Worm (Caenorhabditis elegans) whole organism, L4 larva: ENCODE results near the gene wht-7.

Source experiments
- F49E8.2 ChIP-seq: sonication (generic microtip); optimal IDR thresholded peaks from 2 replicates; lab custom pipeline; 2016; ENCODE audit warnings: missing compliant biosample characterization, mild to moderate bottlenecking, missing genetic modification characterization, borderline replicate concordance
- Y5F2A.4 ChIP-seq: fragments of 200-800 bp; sonication (Bioruptor generic); optimal IDR thresholded peaks from 2 replicates; lab custom pipeline; 2018; ENCODE audit warnings: mild to moderate bottlenecking, missing genetic modification characterization, missing compliant biosample characterization
- ZK546.5 ChIP-seq, 2 experiments: sonication (generic microtip); optimal IDR thresholded peaks; 2 replicates each; lab custom pipeline; 2017; ENCODE audit warnings: missing biosample characterization in 2 of 2, missing genetic modification characterization in 2 of 2
- aha-1 ChIP-seq: fragments of 150-350 bp; peaks from one replicate; lab custom pipeline; 2014; ENCODE audit warnings: missing biosample characterization, missing genetic modification characterization
- ama-1 ChIP-seq: fragments of 150-350 bp; optimal IDR thresholded peaks from 2 replicates; lab custom pipeline; 2014; ENCODE audit warnings: inconsistent platforms, mixed read lengths
- ceh-20 ChIP-seq: fragments of 200-800 bp; sonication (Bioruptor generic); IDR thresholded peaks from 2 replicates; pipeline ENCODE4 v1.3.6; 2022; ENCODE audit warnings: missing genetic modification reagents, missing genetic modification characterization, missing compliant biosample characterization
- ceh-32 ChIP-seq: sonication (generic microtip); optimal IDR thresholded peaks from 2 replicates; lab custom pipeline; 2016; ENCODE audit warnings: mild to moderate bottlenecking, missing genetic modification characterization, missing compliant biosample characterization; ENCODE audit not compliant: poor library complexity
- cey-2 ChIP-seq: sonication (generic microtip); optimal IDR thresholded peaks from 3 replicates; lab custom pipeline; 2017; ENCODE audit warnings: missing genetic modification characterization, mild to moderate bottlenecking, missing compliant biosample characterization, antibody characterized with exemption, borderline replicate concordance; ENCODE audit not compliant: insufficient read depth
- ctbp-1 ChIP-seq: fragments of 200-800 bp; sonication (Bioruptor generic); IDR thresholded peaks from 2 replicates; pipeline ENCODE4 v1.3.6; 2022; ENCODE audit warnings: missing genetic modification reagents, missing genetic modification characterization, missing compliant biosample characterization
- daf-16 ChIP-seq, 3 experiments: sonication (generic microtip); optimal IDR thresholded peaks; 2 replicates each; lab custom pipeline; 2016 to 2017; ENCODE audit warnings: missing genetic modification characterization in 3 of 3, missing genetic modification reagents in 3 of 3, mild to moderate bottlenecking in 2 of 3, missing compliant biosample characterization in 2 of 3, missing biosample characterization in 1 of 3, moderate library complexity in 1 of 3
- daf-8 ChIP-seq: fragments of 200-800 bp; sonication (Bioruptor generic); IDR thresholded peaks from 2 replicates; pipeline ENCODE4 v1.3.6; 2022; ENCODE audit warnings: missing genetic modification characterization, missing compliant biosample characterization
- dmd-6 ChIP-seq: fragments of 200-800 bp; sonication (Bioruptor generic); IDR thresholded peaks from 2 replicates; pipeline ENCODE4 v1.3.6; 2022; ENCODE audit warnings: missing genetic modification reagents, missing genetic modification characterization, missing compliant biosample characterization
- dve-1 ChIP-seq: sonication (generic microtip); optimal IDR thresholded peaks from 2 replicates; lab custom pipeline; 2017; ENCODE audit warnings: antibody characterized with exemption, mild to moderate bottlenecking, missing genetic modification characterization, missing compliant biosample characterization; ENCODE audit not compliant: insufficient read depth
- fkh-10 ChIP-seq: fragments of 150-350 bp; optimal IDR thresholded peaks from 2 replicates; lab custom pipeline; 2014; ENCODE audit warnings: missing biosample characterization, missing genetic modification reagents, missing genetic modification characterization
- hlh-11 ChIP-seq: fragments of 200-800 bp; sonication (Bioruptor generic); optimal IDR thresholded peaks from 2 replicates; lab custom pipeline; 2018; ENCODE audit warnings: mild to moderate bottlenecking, missing genetic modification characterization, missing compliant biosample characterization
- hlh-30 ChIP-seq: sonication (generic microtip); optimal IDR thresholded peaks from 2 replicates; lab custom pipeline; 2017; ENCODE audit warnings: antibody characterized with exemption, mild to moderate bottlenecking, missing genetic modification characterization, missing compliant biosample characterization; ENCODE audit not compliant: insufficient read depth
- hmg-1.1 ChIP-seq: fragments of 200-800 bp; sonication (Bioruptor generic); IDR thresholded peaks from 2 replicates; pipeline ENCODE4 v1.3.6; 2022; ENCODE audit warnings: missing genetic modification reagents, missing genetic modification characterization, missing compliant biosample characterization
- lin-1 ChIP-seq: fragments of 200-800 bp; sonication (Bioruptor generic); IDR thresholded peaks from 2 replicates; pipeline ENCODE4 v1.3.6; 2022; ENCODE audit warnings: missing genetic modification reagents, missing genetic modification characterization, missing compliant biosample characterization
- lin-13 ChIP-seq: fragments of 150-350 bp; optimal IDR thresholded peaks from 2 replicates; lab custom pipeline; 2014; ENCODE audit warnings: missing biosample characterization, missing genetic modification reagents, missing genetic modification characterization
- lsy-2 ChIP-seq, 2 experiments: fragments of 150-350 bp in 1 of 2; sonication (generic microtip) in 1 of 2; optimal IDR thresholded peaks; 2 replicates each; lab custom pipeline; 2014 to 2017; ENCODE audit warnings: missing biosample characterization in 2 of 2, missing genetic modification characterization in 2 of 2
- mdl-1 ChIP-seq, 2 experiments: fragments of 150-350 bp in 1 of 2; sonication (generic microtip) in 1 of 2; optimal IDR thresholded peaks; 2 replicates each; lab custom pipeline; 2014 to 2017; ENCODE audit warnings: missing biosample characterization in 2 of 2, missing genetic modification characterization in 2 of 2
- mxl-2 ChIP-seq: fragments of 200-800 bp; sonication (Bioruptor generic); conservative IDR thresholded peaks from 2 replicates; pipeline ENCODE4 v1.3.6; 2022; ENCODE audit warnings: missing genetic modification reagents, missing genetic modification characterization, missing compliant biosample characterization
- mxl-3 ChIP-seq: fragments of 200-800 bp; sonication (Bioruptor generic); optimal IDR thresholded peaks from 2 replicates; lab custom pipeline; 2018; ENCODE audit warnings: mild to moderate bottlenecking, missing genetic modification characterization, missing compliant biosample characterization
- nhr-11 ChIP-seq: fragments of 150-350 bp; optimal IDR thresholded peaks from 2 replicates; lab custom pipeline; 2014; ENCODE audit warnings: missing biosample characterization, missing genetic modification characterization
- nhr-237 ChIP-seq: sonication (generic microtip); optimal IDR thresholded peaks from 2 replicates; lab custom pipeline; 2017; ENCODE audit warnings: missing biosample characterization, missing genetic modification characterization
- nhr-28 ChIP-seq: fragments of 150-350 bp; optimal IDR thresholded peaks from 2 replicates; lab custom pipeline; 2014; ENCODE audit warnings: missing biosample characterization, missing genetic modification characterization
- nhr-42 ChIP-seq: fragments of 200-800 bp; sonication (Bioruptor generic); IDR thresholded peaks from 2 replicates; pipeline ENCODE4 v1.3.6; 2022; ENCODE audit warnings: missing genetic modification characterization, missing compliant biosample characterization
- nhr-48 ChIP-seq: sonication (generic microtip); optimal IDR thresholded peaks from 2 replicates; lab custom pipeline; 2016; ENCODE audit warnings: mild to moderate bottlenecking, missing genetic modification characterization, missing compliant biosample characterization
- nhr-6 ChIP-seq: fragments of 150-350 bp; optimal IDR thresholded peaks from 2 replicates; lab custom pipeline; 2014; ENCODE audit warnings: missing biosample characterization, missing genetic modification characterization
- nhr-76 ChIP-seq: fragments of 150-350 bp; optimal IDR thresholded peaks from 2 replicates; lab custom pipeline; 2014; ENCODE audit warnings: missing biosample characterization, missing genetic modification characterization
- pha-4 ChIP-seq, 2 experiments: fragments of 150-350 bp in 1 of 2; fragments of 200-800 bp in 1 of 2; sonication (Bioruptor generic) in 1 of 2; IDR thresholded peaks in 1 of 2; optimal IDR thresholded peaks in 1 of 2; 2 replicates each; pipeline versions ENCODE4 v1.3.6 to Lab custom; 2014 to 2022; ENCODE audit warnings: missing genetic modification characterization in 2 of 2, missing genetic modification reagents in 2 of 2, missing biosample characterization in 1 of 2, missing compliant biosample characterization in 1 of 2
- php-3 ChIP-seq: fragments of 200-800 bp; sonication (Bioruptor generic); IDR thresholded peaks from 2 replicates; pipeline ENCODE4 v1.3.6; 2022; ENCODE audit warnings: missing genetic modification reagents, missing genetic modification characterization, missing compliant biosample characterization
- unc-39 ChIP-seq: sonication (generic microtip); optimal IDR thresholded peaks from 2 replicates; lab custom pipeline; 2017; ENCODE audit warnings: missing biosample characterization, missing genetic modification characterization
- unc-62 ChIP-seq, 3 experiments: fragments of 150-350 bp in 1 of 3; sonication (generic microtip); optimal IDR thresholded peaks in 2 of 3; peaks in 1 of 3; 1 replicate in 1 of 3; 2 replicates in 2 of 3; lab custom pipeline; 2014 to 2017; ENCODE audit warnings: missing biosample characterization in 3 of 3, missing genetic modification characterization in 3 of 3, missing genetic modification reagents in 3 of 3, missing genotype in 1 of 3
- zfp-3 ChIP-seq: fragments of 200-800 bp; sonication (Bioruptor generic); conservative IDR thresholded peaks from 2 replicates; pipeline ENCODE4 v1.3.6; 2022; ENCODE audit warnings: missing genetic modification reagents, missing genetic modification characterization, missing compliant biosample characterization
- zip-2 ChIP-seq: fragments of 150-350 bp; optimal IDR thresholded peaks from 2 replicates; lab custom pipeline; 2014; ENCODE audit warnings: missing biosample characterization, missing genetic modification characterization

wht-7 gene

ce11 chrIII:6145896-6146295 lies 3.5 kb downstream of the wht-7 start, which contains the start of gene Y42G9A.3:
Gene Y42G9A.3 (plus strand): TSS chrIII:6146258.
- peak; percentile 53 for TF ChIP-seq nhr-28 (tag; lab: Kevin White, UChicago)
- TF ChIP-seq hlh-30 (tag; lab: Kevin White, UChicago) = peak; percentile 38
- peak; percentile 5 for TF ChIP-seq mxl-3 (GFP tag; lab: Kevin White, UChicago)
- TF ChIP-seq ctbp-1 (GFP tag; lab: Robert Waterston, UW) = no peak
- peak; percentile 45; the same call in 1 of the 2 replicates for TF ChIP-seq dmd-6 (GFP tag; lab: Robert Waterston, UW)
- TF ChIP-seq ZK546.5 (tag; optimal IDR thresholded peaks at IDR 0.05; lab: Kevin White, UChicago) = no peak
- TF ChIP-seq daf-16 (GFP tag; optimal IDR thresholded peaks at IDR 0.05; lab: Kevin White, UChicago) = no peak
- TF ChIP-seq daf-16 (tag; optimal IDR thresholded peaks at IDR 0.05; lab: Kevin White, UChicago) = peak; percentile 30
- TF ChIP-seq, all 104 proteins: peak for 5

ce11 chrIII:6145309-6145708 lies 4.1 kb downstream of the wht-7 start:
- TF ChIP-seq daf-16 (GFP tag; optimal IDR thresholded peaks at IDR 0.05; lab: Kevin White, UChicago) (no peak), daf-16 (tag; optimal IDR thresholded peaks at IDR 0.05; lab: Kevin White, UChicago) (no peak), mxl-3 (GFP tag; lab: Kevin White, UChicago) (peak; percentile 60), aha-1 (tag; lab: Kevin White, UChicago) (peak; percentile 84), dve-1 (tag; lab: Kevin White, UChicago) (peak; percentile 28), dmd-6 (GFP tag; lab: Robert Waterston, UW) (peak; percentile 48; the same call in 1 of the 2 replicates), nhr-28 (tag; lab: Kevin White, UChicago) (peak; percentile 1), nhr-11 (tag; lab: Kevin White, UChicago) (no peak), nhr-48 (peak; percentile 23), zfp-3 (GFP tag; lab: Robert Waterston, UW) (no peak), hlh-11 (tag; lab: Kevin White, UChicago) (peak; percentile 54), lsy-2 (tag; optimal IDR thresholded peaks at IDR 0.05; lab: Kevin White, UChicago) (peak in 1 of 2 experiments; percentile 40)
- TF ChIP-seq, all 104 proteins: peak for 8

ce11 chrIII:6144390-6144962 lies 4.9 kb downstream of the wht-7 start:
- TF ChIP-seq lsy-2 (tag; optimal IDR thresholded peaks at IDR 0.05; lab: Kevin White, UChicago) (peak in 1 of 2 experiments; percentile 26), nhr-48 (peak; percentile 60), pha-4 (GFP tag; IDR thresholded peaks at IDR 0.05; lab: Robert Waterston, UW) (no peak), pha-4 (tag; optimal IDR thresholded peaks at IDR 0.05; lab: Kevin White, UChicago) (no peak), nhr-28 (tag; lab: Kevin White, UChicago) (peak; percentile 56), cey-2 (tag; lab: Kevin White, UChicago) (peak; percentile 60), hlh-30 (tag; lab: Kevin White, UChicago) (peak; percentile 80), unc-62 (GFP tag; optimal IDR thresholded peaks at IDR 0.05 in 1 of 2; lab: Kevin White, UChicago) (peak in 1 of 2 experiments; percentile 78), unc-62 (tag; optimal IDR thresholded peaks at IDR 0.05; lab: Kevin White, UChicago) (no peak), php-3 (GFP tag; lab: Robert Waterston, UW) (no peak), hlh-11 (tag; lab: Kevin White, UChicago) (peak; percentile 22), unc-39 (tag; lab: Kevin White, UChicago) (no peak), mdl-1 (tag; optimal IDR thresholded peaks at IDR 0.05; lab: Kevin White, UChicago) (peak in 1 of 2 experiments; percentile 73), nhr-11 (tag; lab: Kevin White, UChicago) (peak; percentile 81)

ce11 chrIII:6141532-6141931 lies 7.9 kb downstream of the wht-7 start:
- TF ChIP-seq Y5F2A.4 (GFP tag; lab: Kevin White, UChicago) (no peak), lin-13 (GFP tag; lab: Kevin White, UChicago) (no peak), zip-2 (tag; lab: Kevin White, UChicago) (no peak), aha-1 (tag; lab: Kevin White, UChicago) (peak; percentile 99), daf-8 (no peak), nhr-42 (GFP tag; lab: Robert Waterston, UW) (no peak), nhr-6 (tag; lab: Kevin White, UChicago) (no peak), fkh-10 (GFP tag; lab: Kevin White, UChicago) (peak; percentile 48), ceh-32 (no peak), ceh-20 (GFP tag; lab: Robert Waterston, UW) (peak; percentile 37; the same call in 1 of the 2 replicates), ctbp-1 (GFP tag; lab: Robert Waterston, UW) (no peak), hmg-1.1 (GFP tag; lab: Robert Waterston, UW) (no peak), unc-62 (GFP tag; optimal IDR thresholded peaks at IDR 0.05 in 1 of 2; lab: Kevin White, UChicago) (peak in 1 of 2 experiments; percentile 2), unc-62 (tag; optimal IDR thresholded peaks at IDR 0.05; lab: Kevin White, UChicago) (no peak), lsy-2 (tag; optimal IDR thresholded peaks at IDR 0.05; lab: Kevin White, UChicago) (peak in 1 of 2 experiments; percentile 33), mxl-2 (GFP tag; lab: Robert Waterston, UW) (no peak), nhr-76 (tag; lab: Kevin White, UChicago) (no peak), F49E8.2 (no peak), dve-1 (tag; lab: Kevin White, UChicago) (no peak), pha-4 (GFP tag; IDR thresholded peaks at IDR 0.05; lab: Robert Waterston, UW) (0 out of 2 replicates have a peak, but pooled peaks have one; percentile 10), pha-4 (tag; optimal IDR thresholded peaks at IDR 0.05; lab: Kevin White, UChicago) (no peak), ama-1 (lab: Kevin White, UChicago) (no peak), lin-1 (GFP tag; lab: Robert Waterston, UW) (no peak), nhr-237 (tag; lab: Kevin White, UChicago) (no peak)
